Fruit fly (Drosophila melanogaster): Measurements from ENCODE around the gene Peritrophin-15b.

Peritrophin-15b gene

dm6 chr2L:8420259-8420930 lies 25.7 kb upstream of the Peritrophin-15b start:
- TF ChIP-seq kay (GFP tag; ENCODE audit: borderline replicate concordance) (no peak), CG33017 (tag; optimal IDR thresholded peaks at IDR 0.05) (no peak), CG7101 (tag; optimal IDR thresholded peaks at IDR 0.05) (no peak), ovo (GFP tag; optimal IDR thresholded peaks at IDR 0.05) (no peak), pad (GFP tag; optimal IDR thresholded peaks at IDR 0.05) (no peak), CG7045 (GFP tag; optimal IDR thresholded peaks at IDR 0.05) (no peak), CG14711 (tag; optimal IDR thresholded peaks at IDR 0.05) (no peak), CG11617 (GFP tag; optimal IDR thresholded peaks at IDR 0.05) (no peak), cnc (optimal IDR thresholded peaks at IDR 0.05) (no peak), Crg-1 (GFP tag; optimal IDR thresholded peaks at IDR 0.05) (no peak), Hr96 (GFP tag; optimal IDR thresholded peaks at IDR 0.05) (no peak), bab1 (GFP tag; optimal IDR thresholded peaks at IDR 0.05) (no peak), tj (GFP tag; optimal IDR thresholded peaks at IDR 0.05) (no peak), CG12768 (GFP tag; optimal IDR thresholded peaks at IDR 0.05) (no peak), CG5204 (GFP tag; optimal IDR thresholded peaks at IDR 0.05) (no peak), Mnt (GFP tag; optimal IDR thresholded peaks at IDR 0.05) (no peak), cic (GFP tag; optimal IDR thresholded peaks at IDR 0.05) (no peak), CG1620 (GFP tag; optimal IDR thresholded peaks at IDR 0.05) (no peak)

- no peak for TF ChIP-seq cnc (optimal IDR thresholded peaks at IDR 0.05)
- TF ChIP-seq CG12768 (GFP tag; optimal IDR thresholded peaks at IDR 0.05): no peak
- no peak for TF ChIP-seq Mnt (GFP tag; optimal IDR thresholded peaks at IDR 0.05)
- no peak for TF ChIP-seq CG7045 (GFP tag; optimal IDR thresholded peaks at IDR 0.05)
- TF ChIP-seq CG33017 (tag; optimal IDR thresholded peaks at IDR 0.05): no peak
- TF ChIP-seq Hr96 (GFP tag; optimal IDR thresholded peaks at IDR 0.05): no peak
- TF ChIP-seq pad (GFP tag; optimal IDR thresholded peaks at IDR 0.05): peak; percentile 70
Measured at dm6 chr2L:8419382-8419940, 24.7 kb upstream of the Peritrophin-15b start.

DNA sequence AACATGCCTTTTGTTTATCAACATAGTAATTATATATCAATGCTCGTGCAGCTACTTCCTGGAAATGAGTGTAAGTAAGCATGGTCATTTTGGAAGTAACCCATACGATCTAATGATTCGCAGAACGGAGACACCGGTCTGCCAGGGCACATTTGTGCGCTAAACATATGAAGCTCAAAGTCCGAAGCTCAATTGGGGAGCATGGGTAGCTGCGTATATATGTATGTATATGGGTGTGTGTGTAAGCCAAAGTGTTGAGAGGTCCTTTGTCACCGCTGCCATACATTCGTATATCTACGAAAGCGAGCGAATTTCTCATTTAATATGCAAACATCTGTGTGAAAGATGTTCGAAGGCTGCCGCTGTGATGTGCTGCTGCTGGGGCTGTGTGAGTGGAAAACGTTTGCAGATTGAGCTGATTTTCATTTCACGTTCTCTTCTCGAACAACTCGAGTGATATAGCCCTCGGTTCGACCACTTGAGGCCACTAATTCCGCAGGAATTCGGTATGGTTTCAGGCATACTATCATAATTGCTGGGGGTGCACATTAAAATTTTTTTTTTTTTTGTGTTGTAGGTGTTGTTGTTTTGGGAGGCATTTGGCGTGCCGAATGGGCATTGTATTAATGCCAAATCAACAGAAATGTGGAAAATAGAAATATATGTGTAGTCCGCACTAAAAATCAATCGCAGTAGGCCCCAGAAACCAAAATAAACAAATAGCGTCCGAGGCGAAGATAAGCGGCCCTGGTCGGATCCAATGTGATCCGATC lies 23.6 kb upstream of the Peritrophin-15b start:
- no peak for TF ChIP-seq CG14711 (tag; optimal IDR thresholded peaks at IDR 0.05)
- no peak for TF ChIP-seq cnc (optimal IDR thresholded peaks at IDR 0.05)
- TF ChIP-seq cic (GFP tag; optimal IDR thresholded peaks at IDR 0.05): no peak
- TF ChIP-seq Hr96 (GFP tag; optimal IDR thresholded peaks at IDR 0.05): no peak
- TF ChIP-seq CG5204 (GFP tag; optimal IDR thresholded peaks at IDR 0.05): no peak
- no peak for TF ChIP-seq CG33017 (tag; optimal IDR thresholded peaks at IDR 0.05)
- TF ChIP-seq tj (GFP tag; optimal IDR thresholded peaks at IDR 0.05): peak; percentile 68

DNA sequence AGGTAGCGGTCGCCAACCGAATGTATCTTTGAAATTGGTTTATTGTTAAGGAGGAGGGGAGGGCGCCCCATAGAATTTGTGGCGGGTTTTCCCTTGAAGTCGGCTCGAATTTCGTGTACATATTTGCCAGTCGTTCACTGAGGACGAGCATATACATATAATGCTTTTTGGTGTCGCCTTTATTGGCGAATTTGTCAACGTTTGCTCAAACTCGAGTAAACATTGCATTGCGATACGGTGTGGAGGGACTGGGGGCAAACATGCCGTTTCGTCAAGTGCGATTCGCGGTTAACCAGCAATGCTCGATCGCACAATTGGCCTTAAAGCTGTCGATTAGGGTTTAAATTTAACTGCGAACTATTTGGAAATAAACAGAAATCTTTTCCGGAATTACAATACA lies 22.8 kb upstream of the Peritrophin-15b start:
- TF ChIP-seq tj (GFP tag; optimal IDR thresholded peaks at IDR 0.05) (peak; percentile 91), CG5204 (GFP tag; optimal IDR thresholded peaks at IDR 0.05) (no peak)

dm6 chr2L:8416350-8417046 lies 21.8 kb upstream of the Peritrophin-15b start:
- TF ChIP-seq ovo (GFP tag; optimal IDR thresholded peaks at IDR 0.05) (no peak), CG33017 (tag; optimal IDR thresholded peaks at IDR 0.05) (peak; percentile 1), CG5204 (GFP tag; optimal IDR thresholded peaks at IDR 0.05) (no peak), Hr96 (GFP tag; optimal IDR thresholded peaks at IDR 0.05) (peak; percentile 33), CG1620 (GFP tag; optimal IDR thresholded peaks at IDR 0.05) (no peak), kay (GFP tag; ENCODE audit: borderline replicate concordance) (no peak), bab1 (GFP tag; optimal IDR thresholded peaks at IDR 0.05) (peak; percentile 8), CG14711 (tag; optimal IDR thresholded peaks at IDR 0.05) (no peak), toe (GFP tag; optimal IDR thresholded peaks at IDR 0.05) (no peak), cic (GFP tag; optimal IDR thresholded peaks at IDR 0.05) (peak; percentile 19), CG7045 (GFP tag; optimal IDR thresholded peaks at IDR 0.05) (peak; percentile 5), tj (GFP tag; optimal IDR thresholded peaks at IDR 0.05) (peak; percentile 10)

- peak; percentile 25 for TF ChIP-seq CG7045 (GFP tag; optimal IDR thresholded peaks at IDR 0.05)
- peak; percentile 68 for TF ChIP-seq CG7101 (tag; optimal IDR thresholded peaks at IDR 0.05)
- TF ChIP-seq kay (GFP tag; ENCODE audit: borderline replicate concordance): no peak
- TF ChIP-seq Crg-1 (GFP tag; optimal IDR thresholded peaks at IDR 0.05): no peak
- TF ChIP-seq tj (GFP tag; optimal IDR thresholded peaks at IDR 0.05): peak; percentile 17
- peak; percentile 59 for TF ChIP-seq ovo (GFP tag; optimal IDR thresholded peaks at IDR 0.05)
- peak; percentile 44 for TF ChIP-seq pad (GFP tag; optimal IDR thresholded peaks at IDR 0.05)
- TF ChIP-seq bab1 (GFP tag; optimal IDR thresholded peaks at IDR 0.05): no peak
- peak; percentile 60 for TF ChIP-seq CG5204 (GFP tag; optimal IDR thresholded peaks at IDR 0.05)
- peak; percentile 48 for TF ChIP-seq CG12768 (GFP tag; optimal IDR thresholded peaks at IDR 0.05)
- TF ChIP-seq Hr96 (GFP tag; optimal IDR thresholded peaks at IDR 0.05): no peak
- peak; percentile 61 for TF ChIP-seq CG1620 (GFP tag; optimal IDR thresholded peaks at IDR 0.05)
- no peak for TF ChIP-seq Mnt (GFP tag; optimal IDR thresholded peaks at IDR 0.05)
- TF ChIP-seq CG33017 (tag; optimal IDR thresholded peaks at IDR 0.05): peak; percentile 51
- peak; percentile 59 for TF ChIP-seq CG11617 (GFP tag; optimal IDR thresholded peaks at IDR 0.05)
Measured at dm6 chr2L:8414887-8415883, 20.4 kb upstream of the Peritrophin-15b start, which contains the start of the genes CG13398 and Akap200. Gene CG13398, minus strand, starts transcription at chr2L:8415256. Gene Akap200, plus strand, starts transcription at chr2L:8415690.
